Worm (Caenorhabditis elegans): ENCODE results near the gene C46C11.3.

- TF ChIP-seq ceh-90 (tag; optimal IDR thresholded peaks at IDR 0.05) (no peak), nhr-76 (tag; optimal IDR thresholded peaks at IDR 0.05) (no peak), unc-86 (tag; optimal IDR thresholded peaks at IDR 0.05) (no peak)
Observed at ce11 chrX:4578581-4578980, 43.5 kb upstream of the C46C11.3 start.
